Fruit fly (Drosophila melanogaster) Kc167 (cell line): ENCODE measurements around the gene CG33341.

Source experiments
- Myc ChIP-seq: fragments of >200 bp; optimal IDR thresholded peaks from 2 replicates; lab custom pipeline; 2017; ENCODE audit warnings: missing external identifiers
- Sin3A ChIP-seq: fragments of >200 bp; optimal IDR thresholded peaks from 2 replicates; lab custom pipeline; 2018; ENCODE audit warnings: missing external identifiers
- h ChIP-seq: fragments of >200 bp; optimal IDR thresholded peaks from 3 replicates; lab custom pipeline; 2018; ENCODE audit warnings: missing external identifiers
- insv ChIP-seq: fragments of >200 bp; optimal IDR thresholded peaks from 3 replicates; lab custom pipeline; 2018; ENCODE audit warnings: missing external identifiers
- ttk ChIP-seq: sonication (Bioruptor generic); optimal IDR thresholded peaks from 2 replicates; lab custom pipeline; 2017; ENCODE audit warnings: missing external identifiers

DNA sequence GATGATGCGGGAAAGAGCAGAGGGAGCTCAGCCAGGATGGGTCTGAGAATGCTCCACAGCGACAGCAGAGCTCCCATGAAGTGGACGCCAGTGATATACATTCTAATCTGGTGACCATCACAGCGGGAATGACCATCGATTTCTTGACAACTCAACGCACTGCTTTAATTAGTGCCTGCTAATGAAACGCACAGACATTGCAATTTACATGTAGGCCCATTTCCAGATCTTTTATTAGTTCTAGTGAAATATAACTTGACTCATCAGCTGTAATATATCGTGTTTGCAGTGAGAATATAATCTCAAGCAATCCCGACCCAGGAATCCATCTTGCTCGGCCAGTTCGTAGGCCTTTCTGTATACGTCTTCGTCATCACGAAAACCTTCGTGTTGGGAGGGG is 1.0 kb upstream of the CG33341 start, which contains the start of gene CG42811:
- no peak for TF ChIP-seq Myc (lab: Kevin White, UChicago)
- no peak for TF ChIP-seq h
- TF ChIP-seq Sin3A (lab: Kevin White, UChicago), result no peak
- no peak for TF ChIP-seq ttk (lab: Kevin White, UChicago)
- no peak for TF ChIP-seq insv
